Worm (Caenorhabditis elegans) whole organism, L4/young adult: ENCODE data around the gene F55A11.1.

Source experiments
- W03F9.2 ChIP-seq: fragments of 150-350 bp; optimal IDR thresholded peaks from 2 replicates; lab custom pipeline; 2014; ENCODE audit warnings: missing biosample characterization, missing genetic modification characterization
- him-1 ChIP-seq: sonication (generic microtip); optimal IDR thresholded peaks from 2 replicates; lab custom pipeline; 2016; ENCODE audit warnings: missing genotype, missing genetic modification reagents, missing genetic modification characterization, missing compliant biosample characterization

- TF ChIP-seq him-1 (tag; lab: Kevin White, UChicago) (no peak), W03F9.2 (tag; lab: Kevin White, UChicago) (no peak)
Measured at ce11 chrV:11762863-11763262, 1.3 kb downstream of the F55A11.1 start, which contains the start of gene T04F3.4.
